Fruit fly (Drosophila melanogaster) whole organism, prepupa: Measurements from ENCODE around the gene NK7.1.

ENCODE experiments used
- Blimp-1 ChIP-seq: fragments of 200-800 bp; sonication (Bioruptor generic); optimal IDR thresholded peaks from 3 replicates; lab custom pipeline; 2017; ENCODE audit warnings: missing biosample characterization, missing genetic modification characterization, mild to moderate bottlenecking, moderate library complexity, missing genetic modification reagents
- CG10631 ChIP-seq: fragments of 200-800 bp; sonication (Bioruptor generic); optimal IDR thresholded peaks from 2 replicates; lab custom pipeline; 2016; ENCODE audit warnings: missing biosample characterization, missing genetic modification characterization
- CG11762 ChIP-seq: fragments of 200-800 bp; sonication (Bioruptor generic); optimal IDR thresholded peaks from 3 replicates; lab custom pipeline; 2016; ENCODE audit warnings: missing biosample characterization, missing genetic modification characterization; ENCODE audit not compliant: insufficient read depth
- CG11902 ChIP-seq: fragments of 200-800 bp; sonication (Bioruptor generic); optimal IDR thresholded peaks from 3 replicates; lab custom pipeline; 2016; ENCODE audit warnings: missing biosample characterization, missing genetic modification characterization
- CG16779 ChIP-seq: fragments of 200-800 bp; sonication (Bioruptor generic); optimal IDR thresholded peaks from 3 replicates; lab custom pipeline; 2017; ENCODE audit warnings: missing biosample characterization, mild to moderate bottlenecking, missing genetic modification characterization
- CG3032 ChIP-seq: fragments of 200-800 bp; optimal IDR thresholded peaks from 2 replicates; lab custom pipeline; 2019; ENCODE audit warnings: missing biosample characterization, mild to moderate bottlenecking, missing genetic modification characterization, moderate library complexity
- CG31627 ChIP-seq: fragments of 200-800 bp; sonication (Bioruptor generic); optimal IDR thresholded peaks from 3 replicates; lab custom pipeline; 2016; ENCODE audit warnings: missing biosample characterization, missing genetic modification characterization
- CG32006 ChIP-seq: fragments of 200-800 bp; sonication (Bioruptor generic); optimal IDR thresholded peaks from 3 replicates; lab custom pipeline; 2017; ENCODE audit warnings: missing biosample characterization, mild to moderate bottlenecking, missing genetic modification characterization
- CG34406 ChIP-seq: fragments of 200-800 bp; sonication (Bioruptor generic); optimal IDR thresholded peaks from 3 replicates; lab custom pipeline; 2016; ENCODE audit warnings: missing biosample characterization, missing genetic modification characterization
- CG3919 ChIP-seq: fragments of 200-800 bp; sonication (Bioruptor generic); optimal IDR thresholded peaks from 3 replicates; lab custom pipeline; 2016; ENCODE audit warnings: missing biosample characterization, missing genetic modification characterization
- CG6792 ChIP-seq: fragments of 200-800 bp; sonication (Bioruptor generic); optimal IDR thresholded peaks from 3 replicates; lab custom pipeline; 2016; ENCODE audit warnings: missing biosample characterization, missing genetic modification characterization
- CG6808 ChIP-seq: fragments of 200-800 bp; sonication (Bioruptor generic); optimal IDR thresholded peaks from 3 replicates; lab custom pipeline; 2017; ENCODE audit warnings: missing biosample characterization, missing genetic modification characterization, mild to moderate bottlenecking, moderate library complexity, missing genetic modification reagents
- CG6854 ChIP-seq: fragments of 200-800 bp; sonication (Bioruptor generic); optimal IDR thresholded peaks from 2 replicates; lab custom pipeline; 2017; ENCODE audit warnings: missing biosample characterization, mild to moderate bottlenecking, missing genetic modification characterization
- CG8119 ChIP-seq: fragments of 200-800 bp; sonication (Bioruptor generic); IDR thresholded peaks from 3 replicates; pipeline ENCODE4 v1.3.6; 2022; ENCODE audit warnings: missing biosample characterization, missing genetic modification characterization
- CG8319 ChIP-seq: fragments of 200-800 bp; sonication (Bioruptor generic); optimal IDR thresholded peaks from 3 replicates; lab custom pipeline; 2016; ENCODE audit warnings: missing biosample characterization, missing genetic modification characterization
- CG8632 ChIP-seq: fragments of 200-800 bp; sonication (Bioruptor generic); optimal IDR thresholded peaks from 3 replicates; lab custom pipeline; 2016; ENCODE audit warnings: missing biosample characterization, missing genetic modification characterization
- CG9139 ChIP-seq: fragments of 200-800 bp; sonication (Bioruptor generic); optimal IDR thresholded peaks from 3 replicates; lab custom pipeline; 2017; ENCODE audit warnings: missing biosample characterization, mild to moderate bottlenecking, missing genetic modification characterization
- Eip75B ChIP-seq: fragments of 200-800 bp; sonication (Bioruptor generic); optimal IDR thresholded peaks from 3 replicates; lab custom pipeline; 2016; ENCODE audit warnings: missing biosample characterization, missing genetic modification characterization
- Eip78C ChIP-seq: fragments of 200-800 bp; sonication (Bioruptor generic); peaks from one replicate; lab custom pipeline; 2016; ENCODE audit warnings: missing biosample characterization, missing genetic modification characterization
- Eip93F ChIP-seq: fragments of 200-800 bp; sonication (Bioruptor generic); optimal IDR thresholded peaks from 2 replicates; lab custom pipeline; 2016; ENCODE audit warnings: missing biosample characterization, mild to moderate bottlenecking, missing genetic modification characterization
- Ets21C ChIP-seq: fragments of 200-800 bp; sonication (Bioruptor generic); optimal IDR thresholded peaks from 3 replicates; lab custom pipeline; 2016; ENCODE audit warnings: missing biosample characterization, missing genetic modification characterization
- Ets96B ChIP-seq: fragments of 200-800 bp; optimal IDR thresholded peaks from 2 replicates; lab custom pipeline; 2019; ENCODE audit warnings: missing biosample characterization, mild to moderate bottlenecking, missing genetic modification characterization, moderate library complexity
- Hr38 ChIP-seq: sonication (Bioruptor generic); optimal IDR thresholded peaks from 2 replicates; lab custom pipeline; 2016; ENCODE audit warnings: missing biosample characterization, missing genetic modification characterization
- Hr39 ChIP-seq: fragments of 200-800 bp; sonication (Bioruptor generic); optimal IDR thresholded peaks from 2 replicates; lab custom pipeline; 2016; ENCODE audit warnings: missing biosample characterization, missing genetic modification characterization
- Lpt ChIP-seq: fragments of 200-800 bp; sonication (Bioruptor generic); optimal IDR thresholded peaks from 3 replicates; lab custom pipeline; 2016; ENCODE audit warnings: missing biosample characterization, missing genetic modification characterization
- OdsH ChIP-seq: fragments of 200-800 bp; sonication (Bioruptor generic); optimal IDR thresholded peaks from 3 replicates; lab custom pipeline; 2016; ENCODE audit warnings: missing biosample characterization, missing genetic modification characterization
- Smox ChIP-seq: fragments of 200-800 bp; sonication (Bioruptor generic); optimal IDR thresholded peaks from 3 replicates; lab custom pipeline; 2016; ENCODE audit warnings: missing biosample characterization, missing genetic modification characterization
- Sox102F ChIP-seq: fragments of 200-800 bp; sonication (Bioruptor generic); optimal IDR thresholded peaks from 2 replicates; lab custom pipeline; 2016; ENCODE audit warnings: missing biosample characterization, mild to moderate bottlenecking, missing genetic modification characterization
- Sox14 ChIP-seq: fragments of 200-800 bp; sonication (Bioruptor generic); optimal IDR thresholded peaks from 3 replicates; lab custom pipeline; 2016; ENCODE audit warnings: missing biosample characterization, missing genetic modification characterization
- Sox15 ChIP-seq: fragments of 200-800 bp; sonication (Bioruptor generic); optimal IDR thresholded peaks from 3 replicates; lab custom pipeline; 2016; ENCODE audit warnings: missing biosample characterization, missing genetic modification characterization
- cyc ChIP-seq: fragments of 200-800 bp; sonication (Bioruptor generic); optimal IDR thresholded peaks from 3 replicates; lab custom pipeline; 2016; ENCODE audit warnings: missing biosample characterization, missing genetic modification characterization
- dac ChIP-seq: fragments of 200-800 bp; sonication (Bioruptor generic); optimal IDR thresholded peaks from 2 replicates; lab custom pipeline; 2017; ENCODE audit warnings: missing biosample characterization, mild to moderate bottlenecking, missing genetic modification characterization
- dsx ChIP-seq: fragments of 200-800 bp; optimal IDR thresholded peaks from 3 replicates; lab custom pipeline; 2019; ENCODE audit warnings: missing biosample characterization, mild to moderate bottlenecking, missing genetic modification characterization, moderate library complexity; ENCODE audit not compliant: poor library complexity, severe bottlenecking
- esn ChIP-seq: fragments of 200-800 bp; sonication (Bioruptor generic); optimal IDR thresholded peaks from 2 replicates; lab custom pipeline; 2016; ENCODE audit warnings: missing biosample characterization, mild to moderate bottlenecking, missing genetic modification characterization, moderate library complexity
- fd59A ChIP-seq: fragments of 200-800 bp; sonication (Bioruptor generic); optimal IDR thresholded peaks from 2 replicates; lab custom pipeline; 2017; ENCODE audit warnings: missing biosample characterization, mild to moderate bottlenecking, missing genetic modification characterization, missing genetic modification reagents
- fd85E ChIP-seq: fragments of 200-800 bp; sonication (Bioruptor generic); optimal IDR thresholded peaks from 3 replicates; lab custom pipeline; 2016; ENCODE audit warnings: missing biosample characterization, missing genetic modification characterization
- fkh ChIP-seq: fragments of 200-800 bp; sonication (Bioruptor generic); optimal IDR thresholded peaks from 3 replicates; lab custom pipeline; 2017; ENCODE audit warnings: missing biosample characterization, mild to moderate bottlenecking, missing genetic modification characterization, moderate library complexity
- lz ChIP-seq: fragments of 200-800 bp; sonication (Bioruptor generic); optimal IDR thresholded peaks from 3 replicates; lab custom pipeline; 2016; ENCODE audit warnings: missing biosample characterization, missing genetic modification characterization
- salr ChIP-seq, 2 experiments: fragments of 200-800 bp; sonication (Bioruptor generic); optimal IDR thresholded peaks; 3 replicates each; lab custom pipeline; 2016 to 2018; ENCODE audit warnings: missing biosample characterization in 2 of 2, missing genetic modification characterization in 2 of 2, mild to moderate bottlenecking in 1 of 2
- svp ChIP-seq: fragments of 200-800 bp; sonication (Bioruptor generic); peaks from one replicate; lab custom pipeline; 2016; ENCODE audit warnings: missing biosample characterization, missing genetic modification characterization
- topi ChIP-seq: fragments of 200-800 bp; sonication (Bioruptor generic); optimal IDR thresholded peaks from 3 replicates; lab custom pipeline; 2016; ENCODE audit warnings: missing biosample characterization, missing genetic modification characterization
- vri ChIP-seq: fragments of 200-800 bp; sonication (Bioruptor generic); optimal IDR thresholded peaks from 3 replicates; lab custom pipeline; 2016; ENCODE audit warnings: missing biosample characterization, mild to moderate bottlenecking, missing genetic modification characterization

The NK7.1 gene

DNA sequence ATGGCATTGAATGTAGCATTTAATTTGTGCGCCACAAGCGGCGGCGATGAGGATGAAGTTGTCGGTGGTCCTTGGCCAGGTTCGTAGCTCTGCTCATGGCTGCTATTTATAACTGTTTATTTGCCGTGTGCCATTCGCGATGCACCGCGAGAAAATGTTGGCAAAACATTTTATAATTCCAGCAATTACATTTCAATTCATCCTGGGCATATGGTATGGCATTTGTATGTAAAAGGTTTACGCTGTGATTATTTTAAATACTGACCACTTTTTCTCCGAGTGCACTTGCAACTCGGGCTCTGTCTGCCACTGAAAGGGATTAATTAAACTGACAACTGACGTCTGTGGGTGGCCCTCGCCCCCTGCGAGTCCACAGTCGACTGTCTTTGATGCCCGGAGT is 16.1 kb downstream of the NK7.1 start (continued):
- TF ChIP-seq CG3919 (GFP tag; lab: Kevin White, UChicago) (peak; percentile 66), topi (GFP tag; lab: Kevin White, UChicago) (peak; percentile 50), vri (GFP tag; lab: Kevin White, UChicago) (no peak), Eip78C (GFP tag; lab: Kevin White, UChicago) (peak; percentile 89), CG11902 (GFP tag; lab: Kevin White, UChicago) (peak; percentile 40), dac (GFP tag; lab: Kevin White, UChicago) (no peak), fd59A (peak; percentile 54), CG32006 (peak; percentile 55), fd85E (GFP tag; lab: Kevin White, UChicago) (no peak), CG31627 (peak; percentile 53), Sox15 (no peak), salr (GFP tag; optimal IDR thresholded peaks at IDR 0.05; lab: Kevin White, UChicago) (peak; percentile 16 to 38), Lpt (GFP tag; lab: Kevin White, UChicago) (no peak), dsx (GFP tag; lab: Kevin White, UChicago) (peak; percentile 61), Ets21C (GFP tag; lab: Kevin White, UChicago) (no peak), CG11762 (GFP tag; lab: Kevin White, UChicago) (peak; percentile 30), CG8319 (peak; percentile 37), CG6854 (no peak), CG16779 (tag; lab: Kevin White, UChicago) (no peak), Ets96B (tag; lab: Kevin White, UChicago) (peak; percentile 70), Hr38 (no peak), CG8119 (GFP tag; lab: Robert Waterston, UW) (peak; percentile 44; the same call in 1 of the 3 replicates)

- TF ChIP-seq lz (GFP tag; lab: Kevin White, UChicago) (peak; percentile 32), Eip75B (GFP tag; lab: Kevin White, UChicago) (peak; percentile 30), fkh (GFP tag; lab: Kevin White, UChicago) (no peak), Sox15 (no peak), dsx (GFP tag; lab: Kevin White, UChicago) (no peak), Eip78C (GFP tag; lab: Kevin White, UChicago) (peak; percentile 59), CG6792 (GFP tag; lab: Kevin White, UChicago) (no peak), CG8632 (peak; percentile 17), Hr39 (GFP tag; lab: Kevin White, UChicago) (peak; percentile 2), CG3032 (tag; lab: Kevin White, UChicago) (no peak), CG3919 (GFP tag; lab: Kevin White, UChicago) (peak; percentile 10), CG8319 (peak; percentile 9), Sox14 (no peak), esn (GFP tag; lab: Kevin White, UChicago) (peak; percentile 50), CG32006 (no peak), cyc (GFP tag; lab: Kevin White, UChicago) (peak; percentile 26), CG10631 (peak; percentile 16), Ets96B (tag; lab: Kevin White, UChicago) (peak; percentile 19), Lpt (GFP tag; lab: Kevin White, UChicago) (no peak), Blimp-1 (GFP tag; lab: Kevin White, UChicago) (no peak), CG11762 (GFP tag; lab: Kevin White, UChicago) (no peak), CG6808 (GFP tag; lab: Kevin White, UChicago) (no peak), CG9139 (no peak), svp (peak; percentile 72), Eip93F (GFP tag; lab: Kevin White, UChicago) (no peak), OdsH (GFP tag; lab: Kevin White, UChicago) (no peak), fd85E (GFP tag; lab: Kevin White, UChicago) (no peak), Sox102F (GFP tag; lab: Kevin White, UChicago) (no peak), Smox (GFP tag; lab: Kevin White, UChicago) (peak; percentile 19), topi (GFP tag; lab: Kevin White, UChicago) (peak; percentile 52), CG34406 (GFP tag; lab: Kevin White, UChicago) (peak; percentile 6)
Measured at dm6 chr3R:14354599-14354998, 18.2 kb downstream of the NK7.1 start.
